Fruit fly (Drosophila melanogaster) whole organism, prepupa: ENCODE measurements around the gene CG14777.

Source experiments
- CG1621 ChIP-seq: fragments of 200-800 bp; sonication (Bioruptor generic); optimal IDR thresholded peaks from 3 replicates; lab custom pipeline; 2018; ENCODE audit warnings: missing biosample characterization, mild to moderate bottlenecking, missing genetic modification characterization
- CG6276 ChIP-seq: fragments of 200-800 bp; sonication (Bioruptor generic); optimal IDR thresholded peaks from 2 replicates; lab custom pipeline; 2017; ENCODE audit warnings: missing biosample characterization, mild to moderate bottlenecking, missing genetic modification characterization
- Met ChIP-seq: fragments of 200-800 bp; sonication (Bioruptor generic); optimal IDR thresholded peaks from 3 replicates; lab custom pipeline; 2016; ENCODE audit warnings: missing biosample characterization, missing genetic modification characterization
- OdsH ChIP-seq: fragments of 200-800 bp; sonication (Bioruptor generic); optimal IDR thresholded peaks from 3 replicates; lab custom pipeline; 2016; ENCODE audit warnings: missing biosample characterization, missing genetic modification characterization
- Sox102F ChIP-seq: fragments of 200-800 bp; sonication (Bioruptor generic); optimal IDR thresholded peaks from 2 replicates; lab custom pipeline; 2016; ENCODE audit warnings: missing biosample characterization, mild to moderate bottlenecking, missing genetic modification characterization

DNA sequence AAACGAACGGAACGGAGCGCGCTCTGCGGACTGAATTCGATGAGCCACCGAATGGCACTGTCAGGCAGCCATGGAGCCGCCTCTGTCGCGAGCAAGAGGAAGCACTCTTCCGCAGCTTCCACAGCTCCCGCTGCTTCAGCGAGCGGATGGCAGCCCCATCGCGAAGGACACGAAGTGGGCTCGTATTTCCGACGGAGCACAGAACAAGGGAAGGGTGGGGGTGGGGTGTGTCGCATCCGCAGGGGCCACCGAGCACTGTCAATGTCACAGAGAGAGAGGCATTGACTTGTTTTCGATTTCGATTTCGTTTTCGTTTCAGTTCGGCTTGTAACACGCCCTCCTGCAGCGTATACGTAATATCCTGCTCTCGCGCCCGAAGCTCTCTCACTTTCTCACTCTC lies 41.8 kb downstream of the CG14777 start, which contains the start of gene Nmdar2:
- TF ChIP-seq CG1621 (no peak), OdsH (GFP tag; lab: Kevin White, UChicago) (no peak), CG6276 (no peak), Sox102F (no peak), Met (no peak)
